Fruit fly (Drosophila melanogaster) whole organism, wandering third instar larva: Measurements from ENCODE around the gene CG17625.

Experiments used
- Abd-B ChIP-seq: fragments of >200 bp; optimal IDR thresholded peaks from 2 replicates; lab custom pipeline; 2017; ENCODE audit warnings: missing biosample characterization, missing genetic modification characterization
- CG32264 ChIP-seq: fragments of 200-800 bp; sonication (Bioruptor generic); optimal IDR thresholded peaks from 2 replicates; lab custom pipeline; 2016; ENCODE audit warnings: missing biosample characterization, missing genetic modification characterization
- CG9705 ChIP-seq: fragments of 200-800 bp; sonication (Bioruptor generic); optimal IDR thresholded peaks from 2 replicates; lab custom pipeline; 2018; ENCODE audit warnings: missing biosample characterization, mild to moderate bottlenecking, missing genetic modification characterization
- CrebA ChIP-seq: fragments of 200-800 bp; sonication (Bioruptor generic); optimal IDR thresholded peaks from 2 replicates; lab custom pipeline; 2016; ENCODE audit warnings: missing biosample characterization, mild to moderate bottlenecking, missing genetic modification characterization, borderline replicate concordance
- Dfd ChIP-seq: fragments of >200 bp; optimal IDR thresholded peaks from 2 replicates; lab custom pipeline; 2017; ENCODE audit warnings: missing biosample characterization, missing genetic modification characterization
- Dif ChIP-seq: fragments of 200-275, 200-300 bp; sonication (Bioruptor generic); optimal IDR thresholded peaks from 2 replicates; lab custom pipeline; 2018; ENCODE audit warnings: missing biosample characterization, missing genetic modification characterization; ENCODE audit not compliant: partially characterized antibody
- GATAd ChIP-seq: sonication (Bioruptor generic); optimal IDR thresholded peaks from 2 replicates; lab custom pipeline; 2016; ENCODE audit warnings: missing biosample characterization, missing genetic modification characterization
- HLH106 ChIP-seq: fragments of 200-800 bp; optimal IDR thresholded peaks from 3 replicates; lab custom pipeline; 2019; ENCODE audit warnings: missing biosample characterization, mild to moderate bottlenecking, missing genetic modification characterization, moderate library complexity
- Hnf4 ChIP-seq: fragments of 200-800 bp; sonication (Bioruptor generic); optimal IDR thresholded peaks from 2 replicates; lab custom pipeline; 2016; ENCODE audit warnings: missing biosample characterization, mild to moderate bottlenecking, missing genetic modification characterization
- Hr78 ChIP-seq: fragments of >200 bp; optimal IDR thresholded peaks from 2 replicates; lab custom pipeline; 2017; ENCODE audit warnings: missing biosample characterization, missing genetic modification characterization
- Hr83 ChIP-seq: fragments of 200-300 bp; sonication (Bioruptor generic); optimal IDR thresholded peaks from 2 replicates; lab custom pipeline; 2016; ENCODE audit warnings: missing biosample characterization, mild to moderate bottlenecking, missing genetic modification characterization, moderate library complexity; ENCODE audit not compliant: poor library complexity, severe bottlenecking
- Jra ChIP-seq: sonication (Bioruptor generic); optimal IDR thresholded peaks from 2 replicates; lab custom pipeline; 2016; ENCODE audit warnings: missing biosample characterization, missing genetic modification characterization
- Mio ChIP-seq: sonication (Bioruptor generic); optimal IDR thresholded peaks from 2 replicates; lab custom pipeline; 2016; ENCODE audit warnings: missing biosample characterization, missing genetic modification characterization
- Myc ChIP-seq: fragments of >200 bp; optimal IDR thresholded peaks from 2 replicates; lab custom pipeline; 2017
- N ChIP-seq: fragments of >200 bp; optimal IDR thresholded peaks from 2 replicates; lab custom pipeline; 2018; ENCODE audit warnings: missing biosample characterization, missing external identifiers, missing genetic modification characterization
- OdsH ChIP-seq: fragments of 200-800 bp; sonication (Bioruptor generic); optimal IDR thresholded peaks from 2 replicates; lab custom pipeline; 2016; ENCODE audit warnings: missing biosample characterization, mild to moderate bottlenecking, missing genetic modification characterization
- Rel ChIP-seq, 2 experiments: fragments of 200-800 bp; sonication (Bioruptor generic) in 1 of 2; optimal IDR thresholded peaks; 2 replicates in 1 of 2; 3 replicates in 1 of 2; lab custom pipeline; 2016 to 2019; ENCODE audit warnings: mild to moderate bottlenecking in 2 of 2, missing biosample characterization in 2 of 2, missing genetic modification characterization in 2 of 2, moderate library complexity in 1 of 2
- Sp1 ChIP-seq: fragments of 200-800 bp; sonication (Bioruptor generic); optimal IDR thresholded peaks from 3 replicates; lab custom pipeline; 2019; ENCODE audit warnings: missing biosample characterization, mild to moderate bottlenecking, missing genetic modification characterization, moderate library complexity
- Vsx2 ChIP-seq: fragments of 200-300, 225-300 bp; sonication (Bioruptor generic); optimal IDR thresholded peaks from 2 replicates; lab custom pipeline; 2018; ENCODE audit warnings: missing biosample characterization, missing genetic modification characterization; ENCODE audit not compliant: partially characterized antibody
- br ChIP-seq: fragments of 200-800 bp; sonication (Bioruptor generic); optimal IDR thresholded peaks from 2 replicates; lab custom pipeline; 2016; ENCODE audit warnings: missing biosample characterization, missing genetic modification characterization
- brk ChIP-seq: fragments of 200-800 bp; sonication (Bioruptor generic); optimal IDR thresholded peaks from 2 replicates; lab custom pipeline; 2016; ENCODE audit warnings: missing biosample characterization, mild to moderate bottlenecking, missing genetic modification characterization
- dl ChIP-seq, 2 experiments: fragments of 175-275, 200-275 bp in 1 of 2; fragments of 200-275 bp in 1 of 2; sonication (Bioruptor generic); optimal IDR thresholded peaks; lab custom pipeline; 2018; ENCODE audit warnings: mild to moderate bottlenecking in 2 of 2, missing biosample characterization in 2 of 2, missing genetic modification characterization in 2 of 2, moderate library complexity in 2 of 2; ENCODE audit not compliant: partially characterized antibody in 2 of 2, insufficient read depth in 1 of 2
- dmrt93B ChIP-seq: fragments of 200-800 bp; sonication (Bioruptor generic); optimal IDR thresholded peaks from 2 replicates; lab custom pipeline; 2018; ENCODE audit warnings: missing biosample characterization, mild to moderate bottlenecking, missing genetic modification characterization
- dsf ChIP-seq: sonication (Bioruptor generic); optimal IDR thresholded peaks from 2 replicates; lab custom pipeline; 2016; ENCODE audit warnings: missing biosample characterization, missing genetic modification characterization, borderline replicate concordance
- ey ChIP-seq: fragments of 200-800 bp; sonication (Bioruptor generic); optimal IDR thresholded peaks from 2 replicates; lab custom pipeline; 2016; ENCODE audit warnings: missing biosample characterization, missing genetic modification characterization
- foxo ChIP-seq, 2 experiments: fragments of 200-800 bp; sonication (Bioruptor generic); optimal IDR thresholded peaks; 2 replicates in 1 of 2; 3 replicates in 1 of 2; lab custom pipeline; 2016 to 2017; ENCODE audit warnings: missing biosample characterization in 2 of 2, missing genetic modification characterization in 2 of 2
- fru ChIP-seq: fragments of 200-800 bp; sonication (Bioruptor generic); optimal IDR thresholded peaks from 3 replicates; lab custom pipeline; 2016; ENCODE audit warnings: missing biosample characterization, mild to moderate bottlenecking, missing genetic modification characterization
- h ChIP-seq: fragments of 200-800 bp; sonication (Bioruptor generic); optimal IDR thresholded peaks from 3 replicates; lab custom pipeline; 2016; ENCODE audit warnings: missing biosample characterization, mild to moderate bottlenecking, missing genetic modification characterization
- jim ChIP-seq: fragments of 175-275, 200-325 bp; sonication (Bioruptor generic); optimal IDR thresholded peaks from 2 replicates; lab custom pipeline; 2016; ENCODE audit warnings: missing biosample characterization, mild to moderate bottlenecking, missing genetic modification characterization
- lola ChIP-seq: fragments of >200 bp; optimal IDR thresholded peaks from 2 replicates; lab custom pipeline; 2017; ENCODE audit warnings: missing biosample characterization, missing genetic modification characterization
- pan ChIP-seq: fragments of >200 bp; optimal IDR thresholded peaks from 2 replicates; lab custom pipeline; 2017
- psq ChIP-seq: fragments of 200-800 bp; sonication (Bioruptor generic); optimal IDR thresholded peaks from 3 replicates; lab custom pipeline; 2017; ENCODE audit warnings: missing biosample characterization, mild to moderate bottlenecking, missing genetic modification characterization, moderate library complexity
- rgr ChIP-seq: fragments of 200-800 bp; sonication (Bioruptor generic); optimal IDR thresholded peaks from 3 replicates; lab custom pipeline; 2016; ENCODE audit warnings: missing biosample characterization, mild to moderate bottlenecking, missing genetic modification characterization
- sage ChIP-seq: fragments of 200-800 bp; sonication (Bioruptor generic); optimal IDR thresholded peaks from 2 replicates; lab custom pipeline; 2016; ENCODE audit warnings: missing biosample characterization, mild to moderate bottlenecking, missing genetic modification characterization
- sv ChIP-seq: fragments of 200-800 bp; sonication (Bioruptor generic); optimal IDR thresholded peaks from 3 replicates; lab custom pipeline; 2016; ENCODE audit warnings: missing biosample characterization, missing genetic modification characterization
- tai ChIP-seq: sonication (Bioruptor generic); optimal IDR thresholded peaks from 2 replicates; lab custom pipeline; 2016; ENCODE audit warnings: missing biosample characterization, missing genetic modification characterization
- usp ChIP-seq: fragments of >200 bp; optimal IDR thresholded peaks from 2 replicates; lab custom pipeline; 2017; ENCODE audit warnings: missing biosample characterization, missing genetic modification characterization
- woc ChIP-seq: sonication (Bioruptor generic); optimal IDR thresholded peaks from 2 replicates; lab custom pipeline; 2016; ENCODE audit warnings: missing biosample characterization, mild to moderate bottlenecking, missing genetic modification characterization

CG17625 gene

dm6 chr3R:22667284-22667958 lies 19.2 kb upstream of the CG17625 start:
- TF ChIP-seq br: peak; percentile 84
- peak; percentile 76 for TF ChIP-seq tai (GFP tag; lab: Kevin White, UChicago)
- TF ChIP-seq pan (lab: Kevin White, UChicago): no peak
- peak; percentile 92 for TF ChIP-seq Sp1
- peak; percentile 65 for TF ChIP-seq Hnf4 (GFP tag; lab: Kevin White, UChicago)
- peak; percentile 51 for TF ChIP-seq brk
- peak; percentile 88 for TF ChIP-seq rgr (GFP tag; lab: Kevin White, UChicago)
- TF ChIP-seq GATAd (GFP tag; lab: Kevin White, UChicago): no peak
- TF ChIP-seq fru (GFP tag; lab: Kevin White, UChicago): peak; percentile 79
- TF ChIP-seq Vsx2 (GFP tag; lab: Kevin White, UChicago): no peak
- no peak for TF ChIP-seq usp
- TF ChIP-seq Mio (GFP tag; lab: Kevin White, UChicago): no peak
- no peak for TF ChIP-seq Rel (GFP tag; optimal IDR thresholded peaks at IDR 0.05; lab: Kevin White, UChicago)
- TF ChIP-seq Rel (tag; optimal IDR thresholded peaks at IDR 0.05; lab: Kevin White, UChicago): peak; percentile 35
- TF ChIP-seq Hr83: no peak
- TF ChIP-seq CG9705 (GFP tag; lab: Kevin White, UChicago): peak; percentile 78
- TF ChIP-seq N (GFP tag; lab: Kevin White, UChicago): no peak
- no peak for TF ChIP-seq sv (GFP tag; lab: Kevin White, UChicago)
- peak; percentile 21 for TF ChIP-seq Jra (GFP tag; lab: Kevin White, UChicago)
- TF ChIP-seq dmrt93B: peak; percentile 89
- no peak for TF ChIP-seq lola (GFP tag; lab: Kevin White, UChicago)
- no peak for TF ChIP-seq Abd-B (GFP tag; lab: Kevin White, UChicago)
- peak; percentile 88 for TF ChIP-seq ey
- TF ChIP-seq psq: peak; percentile 81
- no peak for TF ChIP-seq Hr78 (GFP tag; lab: Kevin White, UChicago)
- TF ChIP-seq woc: peak; percentile 88
- peak; percentile 60 for TF ChIP-seq CG32264 (GFP tag; lab: Kevin White, UChicago)
- TF ChIP-seq Dif (GFP tag; lab: Kevin White, UChicago): peak; percentile 44
- peak; percentile 93 for TF ChIP-seq h (GFP tag; lab: Kevin White, UChicago)
- peak; percentile 66 for TF ChIP-seq sage
- TF ChIP-seq Myc: no peak
- no peak for TF ChIP-seq CrebA (GFP tag; lab: Kevin White, UChicago)
- peak; percentile 89 for TF ChIP-seq OdsH (GFP tag; lab: Kevin White, UChicago)
- peak; percentile 93 for TF ChIP-seq HLH106 (tag; lab: Kevin White, UChicago)
- peak; percentile 51 for TF ChIP-seq Dfd
- peak; percentile 45 for TF ChIP-seq dsf (GFP tag; lab: Kevin White, UChicago)
- peak; percentile 10 to 43 for TF ChIP-seq dl (GFP tag; optimal IDR thresholded peaks at IDR 0.05; lab: Kevin White, UChicago; ENCODE audit: insufficient read depth in 1 of 2, partially characterized antibody in 2 of 2)
- peak in 1 of 2 experiments; percentile 91 for TF ChIP-seq foxo (GFP tag; optimal IDR thresholded peaks at IDR 0.05; lab: Kevin White, UChicago)
- no peak for TF ChIP-seq jim (GFP tag; lab: Kevin White, UChicago)

dm6 chr3R:22667959-22668316 lies 18.7 kb upstream of the CG17625 start:
- TF ChIP-seq brk: no peak
- no peak for TF ChIP-seq woc
- TF ChIP-seq Dfd: no peak

dm6 chr3R:22668622-22669021 lies 18.0 kb upstream of the CG17625 start:
- TF ChIP-seq Jra (GFP tag; lab: Kevin White, UChicago): no peak
- no peak for TF ChIP-seq woc
- TF ChIP-seq HLH106 (tag; lab: Kevin White, UChicago): no peak
- TF ChIP-seq ey: no peak
- no peak for TF ChIP-seq GATAd (GFP tag; lab: Kevin White, UChicago)
- TF ChIP-seq fru (GFP tag; lab: Kevin White, UChicago): no peak
- no peak for TF ChIP-seq Rel (GFP tag; optimal IDR thresholded peaks at IDR 0.05; lab: Kevin White, UChicago)
- no peak for TF ChIP-seq Rel (tag; optimal IDR thresholded peaks at IDR 0.05; lab: Kevin White, UChicago)
- no peak for TF ChIP-seq Dif (GFP tag; lab: Kevin White, UChicago)
- TF ChIP-seq lola (GFP tag; lab: Kevin White, UChicago): no peak
- TF ChIP-seq Abd-B (GFP tag; lab: Kevin White, UChicago): no peak
- no peak for TF ChIP-seq sv (GFP tag; lab: Kevin White, UChicago)
- TF ChIP-seq OdsH (GFP tag; lab: Kevin White, UChicago): no peak
- TF ChIP-seq h (GFP tag; lab: Kevin White, UChicago): peak; percentile 21
- no peak for TF ChIP-seq br
- peak; percentile 26 for TF ChIP-seq rgr (GFP tag; lab: Kevin White, UChicago)
- no peak for TF ChIP-seq CrebA (GFP tag; lab: Kevin White, UChicago)
- TF ChIP-seq pan (lab: Kevin White, UChicago): no peak
- peak; percentile 9 for TF ChIP-seq psq
- TF ChIP-seq Mio (GFP tag; lab: Kevin White, UChicago): no peak
- peak in 1 of 2 experiments; percentile 17 for TF ChIP-seq foxo (GFP tag; optimal IDR thresholded peaks at IDR 0.05; lab: Kevin White, UChicago)
- no peak for TF ChIP-seq jim (GFP tag; lab: Kevin White, UChicago)
- no peak for TF ChIP-seq Myc
- no peak for TF ChIP-seq Hr83
- TF ChIP-seq Hnf4 (GFP tag; lab: Kevin White, UChicago): peak; percentile 2
- TF ChIP-seq CG32264 (GFP tag; lab: Kevin White, UChicago): no peak
- no peak for TF ChIP-seq dmrt93B
- TF ChIP-seq N (GFP tag; lab: Kevin White, UChicago): no peak
- no peak for TF ChIP-seq Hr78 (GFP tag; lab: Kevin White, UChicago)
